Fruit fly (Drosophila melanogaster) whole organism, embryonic: Measurements from ENCODE around the gene ova.

ENCODE experiments used
- CG10959 ChIP-seq: fragments of 200-800 bp; sonication (Bioruptor generic); IDR thresholded peaks from 2 replicates; pipeline ENCODE4 v1.3.6; 2022; ENCODE audit warnings: missing biosample characterization, missing genetic modification characterization
- CG18262 ChIP-seq: fragments of 200-800 bp; optimal IDR thresholded peaks from 3 replicates; lab custom pipeline; 2019; ENCODE audit warnings: missing biosample characterization, mild to moderate bottlenecking, missing genetic modification characterization, moderate library complexity
- CG3838 ChIP-seq: fragments of 200-800 bp; sonication (Bioruptor generic); optimal IDR thresholded peaks from 3 replicates; lab custom pipeline; 2016; ENCODE audit warnings: missing biosample characterization, missing genetic modification characterization
- CG4282 ChIP-seq: fragments of 200-800 bp; sonication (Bioruptor generic); optimal IDR thresholded peaks from 2 replicates; lab custom pipeline; 2016; ENCODE audit warnings: missing biosample characterization, missing genetic modification characterization
- CG7928 ChIP-seq: fragments of 200-800 bp; sonication (Bioruptor generic); optimal IDR thresholded peaks from 2 replicates; lab custom pipeline; 2017; ENCODE audit warnings: missing biosample characterization, mild to moderate bottlenecking, missing genetic modification characterization
- Ptx1 ChIP-seq: fragments of 200-800 bp; sonication (Bioruptor generic); IDR thresholded peaks from 2 replicates; pipeline ENCODE4 v1.3.6; 2022; ENCODE audit warnings: missing biosample characterization, missing genetic modification characterization
- Spps ChIP-seq: fragments of 200-800 bp; sonication (Bioruptor generic); optimal IDR thresholded peaks from 2 replicates; lab custom pipeline; 2018; ENCODE audit warnings: missing biosample characterization, mild to moderate bottlenecking, missing genetic modification characterization
- crc ChIP-seq: fragments of 200-800 bp; sonication (Bioruptor generic); optimal IDR thresholded peaks from 2 replicates; lab custom pipeline; 2016; ENCODE audit warnings: missing biosample characterization, missing genetic modification characterization
- nom ChIP-seq: fragments of 200-800 bp; sonication (Bioruptor generic); optimal IDR thresholded peaks from 2 replicates; lab custom pipeline; 2017; ENCODE audit warnings: missing biosample characterization, missing genetic modification characterization, mild to moderate bottlenecking, moderate library complexity, missing genetic modification reagents
- row ChIP-seq: fragments of 200-800 bp; sonication (Bioruptor generic); IDR thresholded peaks from 3 replicates; pipeline ENCODE4 v1.3.6; 2022; ENCODE audit warnings: missing biosample characterization, missing genetic modification characterization
- sr ChIP-seq: fragments of 200-800 bp; sonication (Bioruptor generic); IDR thresholded peaks from 3 replicates; pipeline ENCODE4 v1.3.6; 2022; ENCODE audit warnings: missing biosample characterization, missing genetic modification characterization
- tll ChIP-seq, 2 experiments: fragments of 200-800 bp in 1 of 2; fragments of >200 bp in 1 of 2; sonication (Bioruptor generic) in 1 of 2; optimal IDR thresholded peaks; 2 replicates each; lab custom pipeline; 2017 to 2019; ENCODE audit warnings: missing biosample characterization in 2 of 2, missing genetic modification characterization in 2 of 2, mild to moderate bottlenecking in 1 of 2, moderate library complexity in 1 of 2

DNA sequence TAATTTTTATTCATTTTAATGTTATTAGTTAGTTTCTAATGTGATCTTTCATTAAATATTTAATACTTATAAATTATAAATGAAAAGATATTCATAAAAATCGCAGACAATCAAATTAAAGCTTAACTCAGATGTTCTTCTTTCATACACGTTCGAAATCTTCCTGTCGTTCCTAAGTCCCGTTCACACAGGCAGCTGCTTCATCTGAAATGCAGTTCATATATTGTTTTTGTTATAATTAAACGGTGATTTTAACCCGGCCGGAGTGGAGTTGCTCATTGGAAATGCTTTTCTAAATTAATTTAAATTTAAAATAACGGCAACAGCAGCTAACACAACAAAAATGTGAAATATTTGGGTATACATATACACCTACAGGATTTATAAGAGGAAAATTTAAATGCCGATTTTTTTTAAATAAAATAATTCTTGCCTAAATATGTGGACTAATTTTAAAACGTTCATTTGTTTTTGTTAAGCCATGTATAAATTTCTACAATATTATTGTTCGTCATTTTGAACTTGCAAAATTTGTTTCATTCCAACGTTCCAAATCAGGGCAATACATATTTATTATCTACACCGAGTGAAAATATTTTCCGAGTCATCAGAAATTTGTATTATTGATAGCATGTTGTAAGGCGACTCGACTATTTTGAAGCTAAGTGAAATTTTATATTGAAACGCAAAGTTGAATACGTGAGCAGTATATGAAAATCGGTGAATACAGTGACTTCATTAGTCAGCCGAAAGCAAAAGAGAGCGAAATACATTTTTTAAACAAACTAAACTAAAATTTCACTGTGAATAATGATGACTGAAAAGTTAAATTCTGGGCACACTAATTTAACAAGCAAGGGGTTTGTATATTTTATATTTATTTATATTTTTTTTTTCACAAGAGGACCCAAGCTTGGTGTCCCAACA lies 7.5 kb upstream of the ova start, which contains the start of gene me31B:
- TF ChIP-seq CG3838 (GFP tag; lab: Kevin White, UChicago) (no peak), CG4282 (no peak), CG10959 (GFP tag; lab: Robert Waterston, UW) (no peak), nom (GFP tag; lab: Kevin White, UChicago) (no peak), CG7928 (no peak), Ptx1 (GFP tag; lab: Robert Waterston, UW) (no peak), Spps (tag; lab: Kevin White, UChicago) (no peak), sr (GFP tag; lab: Robert Waterston, UW) (no peak), crc (no peak), row (GFP tag; lab: Robert Waterston, UW) (peak; percentile 75; the same call in 2 of the 3 replicates), CG18262 (tag; lab: Kevin White, UChicago) (peak; percentile 15), tll (GFP tag; optimal IDR thresholded peaks at IDR 0.05; lab: Kevin White, UChicago) (no peak)
